Worm (Caenorhabditis elegans) whole organism, L3 larva: ENCODE measurements around the gene Y37E11B.5.

ENCODE experiments used
- aly-2 ChIP-seq: fragments of 150-350 bp; optimal IDR thresholded peaks from 2 replicates; lab custom pipeline; 2014; ENCODE audit warnings: missing biosample characterization, missing genetic modification characterization
- ama-1 ChIP-seq: fragments of 150-350 bp; optimal IDR thresholded peaks from 2 replicates; lab custom pipeline; 2018
- ceh-28 ChIP-seq: fragments of 150-350 bp; optimal IDR thresholded peaks from 2 replicates; lab custom pipeline; 2014; ENCODE audit warnings: missing biosample characterization, missing genetic modification reagents, missing genetic modification characterization
- elt-3 ChIP-seq, 3 experiments: fragments of 150-350 bp in 1 of 3; sonication (generic microtip) in 2 of 3; optimal IDR thresholded peaks; 2 replicates in 2 of 3; 4 replicates in 1 of 3; lab custom pipeline; 2014 to 2017; ENCODE audit warnings: missing biosample characterization in 3 of 3, missing genetic modification characterization in 3 of 3
- fkh-10 ChIP-seq: sonication (generic microtip); optimal IDR thresholded peaks from 2 replicates; lab custom pipeline; 2017; ENCODE audit warnings: missing biosample characterization, missing genetic modification reagents, missing genetic modification characterization
- lin-15B ChIP-seq: fragments of 150-350 bp; optimal IDR thresholded peaks from 2 replicates; lab custom pipeline; 2014; ENCODE audit warnings: missing biosample characterization, missing genetic modification characterization
- mdl-1 ChIP-seq: fragments of 150-350 bp; optimal IDR thresholded peaks from 2 replicates; lab custom pipeline; 2014; ENCODE audit warnings: missing biosample characterization, missing genetic modification characterization
- nhr-12 ChIP-seq: fragments of 150-350 bp; optimal IDR thresholded peaks from 2 replicates; lab custom pipeline; 2014; ENCODE audit warnings: missing biosample characterization, missing genetic modification characterization
- nhr-23 ChIP-seq: fragments of 150-350 bp; optimal IDR thresholded peaks from 2 replicates; lab custom pipeline; 2014; ENCODE audit warnings: missing biosample characterization, missing genetic modification reagents, missing genetic modification characterization
- nhr-28 ChIP-seq: fragments of 150-350 bp; optimal IDR thresholded peaks from 2 replicates; lab custom pipeline; 2014; ENCODE audit warnings: missing biosample characterization, missing genetic modification characterization
- nhr-67 ChIP-seq: fragments of 150-350 bp; optimal IDR thresholded peaks from 2 replicates; lab custom pipeline; 2014; ENCODE audit warnings: missing biosample characterization, missing genetic modification characterization
- nhr-76 ChIP-seq: fragments of 150-350 bp; sonication (generic microtip); optimal IDR thresholded peaks from 5 replicates; lab custom pipeline; 2014; ENCODE audit warnings: missing biosample characterization, missing genetic modification characterization
- unc-62 ChIP-seq: fragments of 150-350 bp; sonication (generic microtip); optimal IDR thresholded peaks from 4 replicates; lab custom pipeline; 2014; ENCODE audit warnings: missing biosample characterization, missing genetic modification reagents, missing genetic modification characterization

DNA sequence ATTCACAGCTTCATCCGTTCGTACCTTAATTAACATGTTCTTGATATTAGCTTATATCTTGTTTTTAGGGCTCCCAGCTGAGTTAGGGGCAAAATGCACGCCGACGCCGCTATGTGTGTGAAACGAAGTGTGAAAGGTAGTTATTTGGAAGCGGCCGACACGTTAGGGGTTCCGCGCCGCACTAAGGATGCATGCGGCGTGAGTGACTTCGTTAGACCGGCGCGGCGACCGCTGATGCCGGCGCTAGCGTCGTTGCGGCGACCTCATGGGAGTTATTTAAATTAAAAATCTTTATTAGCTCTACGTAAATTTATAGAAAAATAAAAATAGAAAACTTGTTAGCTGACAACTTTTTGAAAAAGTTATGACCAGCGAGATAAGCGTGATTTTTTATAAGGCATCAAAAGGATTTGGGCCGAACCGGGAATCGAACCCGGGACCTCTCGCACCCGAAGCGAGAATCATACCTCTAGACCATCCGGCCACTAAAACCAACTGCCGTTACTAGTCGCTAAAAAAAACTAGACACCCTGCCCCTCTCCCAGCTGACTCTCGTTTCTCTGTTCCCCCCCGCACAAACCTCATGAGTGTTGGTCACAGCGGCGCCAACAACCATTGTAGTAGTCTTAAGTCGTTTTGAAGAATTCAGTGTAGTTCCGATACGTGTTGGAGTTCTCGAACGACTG, 46.4 kb downstream of the Y37E11B.5 start:
- TF ChIP-seq elt-3 (tag; optimal IDR thresholded peaks at IDR 0.05; lab: Kevin White, UChicago): no peak
- TF ChIP-seq aly-2: no peak
- TF ChIP-seq nhr-67 (tag; lab: Kevin White, UChicago): no peak
- no peak for TF ChIP-seq ama-1
- TF ChIP-seq ceh-28 (tag; lab: Kevin White, UChicago): no peak
- no peak for TF ChIP-seq nhr-28 (tag; lab: Kevin White, UChicago)
- no peak for TF ChIP-seq unc-62 (GFP tag; lab: Kevin White, UChicago)
- no peak for TF ChIP-seq nhr-76 (tag; lab: Kevin White, UChicago)
- TF ChIP-seq lin-15B: peak; percentile 27
- TF ChIP-seq mdl-1 (tag; lab: Kevin White, UChicago): no peak
- no peak for TF ChIP-seq nhr-23 (tag; lab: Kevin White, UChicago)
- no peak for TF ChIP-seq fkh-10 (GFP tag; lab: Kevin White, UChicago)
- no peak for TF ChIP-seq nhr-12
